Fruit fly (Drosophila melanogaster) whole organism, adult: ENCODE measurements around the gene fws.
A peak's percentile ranks its signal among the peaks of the same experiment; 100 is the strongest.

Source experiments
- CG12768 ChIP-seq: fragments of 200-800 bp; sonication (Bioruptor generic); optimal IDR thresholded peaks from 2 replicates; lab custom pipeline; 2017; ENCODE audit warnings: missing biosample characterization, missing genetic modification characterization, mild to moderate bottlenecking, moderate library complexity, missing genetic modification reagents
- CG1620 ChIP-seq: fragments of 200-800 bp; sonication (Bioruptor generic); optimal IDR thresholded peaks from 2 replicates; lab custom pipeline; 2016; ENCODE audit warnings: missing biosample characterization, missing genetic modification characterization
- pad ChIP-seq: fragments of 200-800 bp; sonication (Bioruptor generic); optimal IDR thresholded peaks from 3 replicates; lab custom pipeline; 2017; ENCODE audit warnings: missing biosample characterization, missing genetic modification characterization, mild to moderate bottlenecking, moderate library complexity, missing genetic modification reagents
- tj ChIP-seq: fragments of 200-800 bp; sonication (Bioruptor generic); optimal IDR thresholded peaks from 3 replicates; lab custom pipeline; 2017; ENCODE audit warnings: missing biosample characterization, mild to moderate bottlenecking, missing genetic modification characterization, moderate library complexity
- toe ChIP-seq: fragments of 200-800 bp; sonication (Bioruptor generic); optimal IDR thresholded peaks from 2 replicates; lab custom pipeline; 2016; ENCODE audit warnings: missing biosample characterization, missing genetic modification characterization

- TF ChIP-seq tj (GFP tag; lab: Kevin White, UChicago): peak; percentile 16
- no peak for TF ChIP-seq toe (GFP tag; lab: Kevin White, UChicago)
- TF ChIP-seq CG12768 (GFP tag; lab: Kevin White, UChicago): peak; percentile 1
- no peak for TF ChIP-seq pad (GFP tag; lab: Kevin White, UChicago)
- no peak for TF ChIP-seq CG1620 (GFP tag; lab: Kevin White, UChicago)
Observed at dm6 chr2L:17449608-17450504, 31.0 kb downstream of the fws start, which contains the start of gene dl.
